Worm (Caenorhabditis elegans): Measurements from ENCODE around the gene nlp-45.
A peak's percentile ranks its signal among the peaks of the same experiment; 100 is the strongest.

Gene nlp-45

ce11 chrX:2328873-2329272, 9.2 kb downstream of the nlp-45 start (continued):
- TF ChIP-seq F16B12.6 (tag; optimal IDR thresholded peaks at IDR 0.05) = no peak
- no peak for TF ChIP-seq Y116A8C.19 (tag; optimal IDR thresholded peaks at IDR 0.05; ENCODE audit: borderline replicate concordance)
- no peak for TF ChIP-seq pag-3 (tag; optimal IDR thresholded peaks at IDR 0.05; ENCODE audit: borderline replicate concordance, insufficient read depth)
- peak; percentile 59 for TF ChIP-seq lin-14 (GFP tag; optimal IDR thresholded peaks at IDR 0.05)
- no peak for TF ChIP-seq nhr-12 (tag; optimal IDR thresholded peaks at IDR 0.05)
- TF ChIP-seq snpc-4 (tag; optimal IDR thresholded peaks at IDR 0.05) = peak; percentile 98
- no peak for TF ChIP-seq C34B4.2 (tag; optimal IDR thresholded peaks at IDR 0.05)
- no peak for TF ChIP-seq mdl-1 (tag; optimal IDR thresholded peaks at IDR 0.05)
- TF ChIP-seq ces-1 (GFP tag; optimal IDR thresholded peaks at IDR 0.05) = no peak
- no peak for TF ChIP-seq elt-3 (tag; optimal IDR thresholded peaks at IDR 0.05)
- no peak for TF ChIP-seq zag-1 (tag; optimal IDR thresholded peaks at IDR 0.05)
- peak; percentile 44 for TF ChIP-seq elt-2 (tag; optimal IDR thresholded peaks at IDR 0.05)
- no peak for TF ChIP-seq hpl-2 (GFP tag; optimal IDR thresholded peaks at IDR 0.05)
- peak; percentile 62 for TF ChIP-seq snu-23 (GFP tag; optimal IDR thresholded peaks at IDR 0.05)
- no peak for TF ChIP-seq fkh-8 (tag; optimal IDR thresholded peaks at IDR 0.05)
- peak; percentile 75 for TF ChIP-seq nhr-19 (GFP tag; conservative IDR thresholded peaks at IDR 0.05)
- TF ChIP-seq nhr-47 (tag; optimal IDR thresholded peaks at IDR 0.05) = peak; percentile 67
- no peak for TF ChIP-seq lin-13 (GFP tag; optimal IDR thresholded peaks at IDR 0.05)
- TF ChIP-seq ceh-63 (GFP tag; optimal IDR thresholded peaks at IDR 0.05) = no peak
- TF ChIP-seq sup-37 (GFP tag; optimal IDR thresholded peaks at IDR 0.05) = no peak
- TF ChIP-seq nhr-90 (tag; optimal IDR thresholded peaks at IDR 0.05; ENCODE audit: poor library complexity) = peak; percentile 77
- TF ChIP-seq nhr-77 (tag; optimal IDR thresholded peaks at IDR 0.05) = no peak

DNA sequence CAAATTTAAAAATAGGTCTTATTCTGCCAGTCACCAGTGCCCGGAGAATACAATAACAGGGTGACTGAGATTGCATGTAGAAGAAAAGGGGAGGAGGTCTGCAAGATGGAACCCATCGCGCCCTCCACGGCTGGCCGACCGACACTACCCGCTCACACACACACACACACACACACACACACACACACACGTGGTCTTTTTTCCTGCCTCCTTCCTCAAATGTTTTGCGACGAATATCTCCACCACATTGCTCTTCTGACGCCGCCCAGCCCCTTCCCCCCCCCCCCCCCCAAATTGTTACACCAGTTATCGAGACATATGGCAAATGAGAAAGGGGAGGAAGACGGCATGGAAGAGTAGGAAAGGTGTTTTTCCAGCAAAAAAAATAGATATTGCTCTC, 16.4 kb downstream of the nlp-45 start:
- TF ChIP-seq ceh-90 (tag; optimal IDR thresholded peaks at IDR 0.05) = no peak
- peak; percentile 5 for TF ChIP-seq zip-4 (GFP tag; optimal IDR thresholded peaks at IDR 0.05)
- TF ChIP-seq snpc-4 (tag; optimal IDR thresholded peaks at IDR 0.05) = no peak
- TF ChIP-seq xbp-1 (tag; optimal IDR thresholded peaks at IDR 0.05) = no peak
- TF ChIP-seq C34B4.2 (tag; optimal IDR thresholded peaks at IDR 0.05) = no peak
- peak; percentile 53 for TF ChIP-seq pax-3 (tag; optimal IDR thresholded peaks at IDR 0.05)
- no peak for TF ChIP-seq C16A3.4 (tag; optimal IDR thresholded peaks at IDR 0.05)
- TF ChIP-seq fkh-8 (tag; optimal IDR thresholded peaks at IDR 0.05) = peak; percentile 82
- no peak for TF ChIP-seq lin-13 (GFP tag; optimal IDR thresholded peaks at IDR 0.05)
- TF ChIP-seq unc-86 (tag; optimal IDR thresholded peaks at IDR 0.05) = no peak
- no peak for TF ChIP-seq efl-3 (GFP tag; optimal IDR thresholded peaks at IDR 0.05)
- TF ChIP-seq sox-4 (tag; optimal IDR thresholded peaks at IDR 0.05) = no peak
- no peak for TF ChIP-seq lin-35 (GFP tag; optimal IDR thresholded peaks at IDR 0.05)
- TF ChIP-seq dpl-1 (GFP tag; optimal IDR thresholded peaks at IDR 0.05) = no peak
- no peak for TF ChIP-seq nhr-85 (tag)
- no peak for TF ChIP-seq blmp-1 (tag; optimal IDR thresholded peaks at IDR 0.05)
- peak; percentile 91 for TF ChIP-seq lin-14 (GFP tag; optimal IDR thresholded peaks at IDR 0.05)
- no peak for TF ChIP-seq aha-1 (tag; optimal IDR thresholded peaks at IDR 0.05)
- peak in 1 of 2 experiments; percentile 28 for TF ChIP-seq ztf-11 (tag; optimal IDR thresholded peaks at IDR 0.05)
- TF ChIP-seq nhr-47 (tag; optimal IDR thresholded peaks at IDR 0.05) = no peak
- no peak for TF ChIP-seq pqm-1 (tag; optimal IDR thresholded peaks at IDR 0.05)
- TF ChIP-seq egl-13 (tag; optimal IDR thresholded peaks at IDR 0.05) = no peak
- peak; percentile 68 for TF ChIP-seq rnt-1 (tag; optimal IDR thresholded peaks at IDR 0.05)
- no peak for TF ChIP-seq isw-1 (GFP tag; IDR thresholded peaks at IDR 0.05)
- peak; percentile 54 for TF ChIP-seq skn-1 (tag; optimal IDR thresholded peaks at IDR 0.05)
- no peak for TF ChIP-seq hlh-4 (tag; optimal IDR thresholded peaks at IDR 0.05)
- TF ChIP-seq unc-98 (GFP tag; IDR thresholded peaks at IDR 0.05) = no peak
- no peak for TF ChIP-seq egl-27 (tag; optimal IDR thresholded peaks at IDR 0.05)
- peak; percentile 11 for TF ChIP-seq dsc-1 (tag; optimal IDR thresholded peaks at IDR 0.05)
- no peak for TF ChIP-seq tbx-2 (tag; optimal IDR thresholded peaks at IDR 0.05)
- TF ChIP-seq ces-1 (GFP tag; optimal IDR thresholded peaks at IDR 0.05) = no peak
- peak; percentile 60 for TF ChIP-seq ceh-8 (GFP tag; optimal IDR thresholded peaks at IDR 0.05)
- TF ChIP-seq alr-1 (tag; optimal IDR thresholded peaks at IDR 0.05; ENCODE audit: borderline replicate concordance) = no peak
- TF ChIP-seq lin-15B (tag; optimal IDR thresholded peaks at IDR 0.05) = no peak
- TF ChIP-seq ceh-82 (tag; optimal IDR thresholded peaks at IDR 0.05) = no peak
- no peak for TF ChIP-seq ztf-4 (tag; optimal IDR thresholded peaks at IDR 0.05)

Measured in whole organism, L1 larva.